Fruit fly (Drosophila melanogaster) whole organism, embryonic: ENCODE data around the gene DCTN6-p27.
A peak's percentile ranks its signal among the peaks of the same experiment; 100 is the strongest.

Experiments used
- Adf1 ChIP-seq: fragments of 200-800 bp; sonication (Bioruptor generic); IDR thresholded peaks from 2 replicates; pipeline ENCODE4 v1.3.6; 2022; ENCODE audit warnings: missing biosample characterization, missing genetic modification characterization
- Aef1 ChIP-seq: fragments of 200-800 bp; sonication (Bioruptor generic); IDR thresholded peaks from 3 replicates; pipeline ENCODE4 v1.3.6; 2022; ENCODE audit warnings: missing biosample characterization, missing genetic modification characterization
- CG11085 ChIP-seq: fragments of 200-800 bp; sonication (Bioruptor generic); IDR thresholded peaks from 2 replicates; pipeline ENCODE4 v1.3.6; 2022; ENCODE audit warnings: missing biosample characterization, missing genetic modification characterization
- CG11696 ChIP-seq: fragments of 200-800 bp; sonication (Bioruptor generic); IDR thresholded peaks from 2 replicates; pipeline ENCODE4 v1.3.6; 2022; ENCODE audit warnings: missing biosample characterization, missing genetic modification characterization
- CG11723 ChIP-seq: fragments of 200-800 bp; sonication (Bioruptor generic); optimal IDR thresholded peaks from 2 replicates; lab custom pipeline; 2017; ENCODE audit warnings: missing biosample characterization, mild to moderate bottlenecking, missing genetic modification characterization
- CG12071 ChIP-seq: fragments of 200-800 bp; sonication (Bioruptor generic); optimal IDR thresholded peaks from 3 replicates; lab custom pipeline; 2018; ENCODE audit warnings: missing biosample characterization, mild to moderate bottlenecking, missing genetic modification characterization
- CG14014 ChIP-seq: fragments of 200-800 bp; sonication (Bioruptor generic); IDR thresholded peaks from 2 replicates; pipeline ENCODE4 v1.3.6; 2022; ENCODE audit warnings: missing biosample characterization, missing genetic modification characterization
- CG14667 ChIP-seq: fragments of 200-800 bp; sonication (Bioruptor generic); IDR thresholded peaks from 2 replicates; pipeline ENCODE4 v1.3.6; 2022; ENCODE audit warnings: missing biosample characterization, missing genetic modification characterization
- CG1602 ChIP-seq: fragments of 200-800 bp; sonication (Bioruptor generic); optimal IDR thresholded peaks from 3 replicates; lab custom pipeline; 2016; ENCODE audit warnings: missing biosample characterization, missing genetic modification characterization
- CG1603 ChIP-seq: fragments of 200-800 bp; sonication (Bioruptor generic); optimal IDR thresholded peaks from 2 replicates; lab custom pipeline; 2019; ENCODE audit warnings: missing biosample characterization, mild to moderate bottlenecking, missing genetic modification characterization, moderate library complexity
- CG17328 ChIP-seq: fragments of 200-800 bp; sonication (Bioruptor generic); IDR thresholded peaks from 2 replicates; pipeline ENCODE4 v1.3.6; 2022; ENCODE audit warnings: missing biosample characterization, missing genetic modification characterization
- CG17612 ChIP-seq: fragments of 200-800 bp; sonication (Bioruptor generic); IDR thresholded peaks from 2 replicates; pipeline ENCODE4 v1.3.6; 2022; ENCODE audit warnings: missing biosample characterization, missing genetic modification characterization
- CG17912 ChIP-seq: fragments of 200-800 bp; sonication (Bioruptor generic); optimal IDR thresholded peaks from 2 replicates; lab custom pipeline; 2018; ENCODE audit warnings: missing biosample characterization, mild to moderate bottlenecking, missing genetic modification characterization
- CG30020 ChIP-seq: fragments of 200-800 bp; optimal IDR thresholded peaks from 2 replicates; lab custom pipeline; 2019; ENCODE audit warnings: missing biosample characterization, mild to moderate bottlenecking, missing genetic modification characterization, moderate library complexity
- CG31224 ChIP-seq: fragments of 200-800 bp; sonication (Bioruptor generic); IDR thresholded peaks from 2 replicates; pipeline ENCODE4 v1.3.6; 2022; ENCODE audit warnings: missing biosample characterization, missing genetic modification characterization
- CG31365 ChIP-seq: fragments of 200-800 bp; sonication (Bioruptor generic); optimal IDR thresholded peaks from 2 replicates; lab custom pipeline; 2018; ENCODE audit warnings: missing biosample characterization, mild to moderate bottlenecking, missing genetic modification characterization
- CG3163 ChIP-seq: fragments of 200-800 bp; sonication (Bioruptor generic); optimal IDR thresholded peaks from 3 replicates; lab custom pipeline; 2016; ENCODE audit warnings: missing biosample characterization, missing genetic modification characterization
- CG33557 ChIP-seq: fragments of 200-800 bp; sonication (Bioruptor generic); optimal IDR thresholded peaks from 2 replicates; lab custom pipeline; 2019; ENCODE audit warnings: missing biosample characterization, mild to moderate bottlenecking, missing genetic modification characterization, moderate library complexity
- CG7271 ChIP-seq: fragments of 200-800 bp; sonication (Bioruptor generic); optimal IDR thresholded peaks from 2 replicates; lab custom pipeline; 2018; ENCODE audit warnings: missing biosample characterization, mild to moderate bottlenecking, missing genetic modification characterization, moderate library complexity
- CG9609 ChIP-seq: fragments of 200-800 bp; sonication (Bioruptor generic); optimal IDR thresholded peaks from 3 replicates; lab custom pipeline; 2016; ENCODE audit warnings: missing biosample characterization, missing genetic modification characterization
- D19A ChIP-seq: fragments of 200-800 bp; optimal IDR thresholded peaks from 3 replicates; lab custom pipeline; 2019; ENCODE audit warnings: missing biosample characterization, mild to moderate bottlenecking, missing genetic modification characterization, moderate library complexity
- H15 ChIP-seq: fragments of 200-800 bp; sonication (Bioruptor generic); IDR thresholded peaks from 3 replicates; pipeline ENCODE4 v1.3.6; 2022; ENCODE audit warnings: missing biosample characterization, missing genetic modification characterization
- HHEX ChIP-seq: fragments of 200-800 bp; sonication (Bioruptor generic); optimal IDR thresholded peaks from 3 replicates; lab custom pipeline; 2017; ENCODE audit warnings: missing biosample characterization, mild to moderate bottlenecking, missing genetic modification characterization, missing genetic modification reagents
- Hr51 ChIP-seq, 2 experiments: fragments of 200-800 bp; sonication (Bioruptor generic); optimal IDR thresholded peaks; 2 replicates in 1 of 2; 3 replicates in 1 of 2; lab custom pipeline; 2016 to 2018; ENCODE audit warnings: missing biosample characterization in 2 of 2, missing genetic modification characterization in 2 of 2, mild to moderate bottlenecking in 1 of 2, moderate library complexity in 1 of 2
- Max ChIP-seq: fragments of 200-800 bp; sonication (Bioruptor generic); optimal IDR thresholded peaks from 2 replicates; lab custom pipeline; 2016; ENCODE audit warnings: missing biosample characterization, mild to moderate bottlenecking, missing genetic modification characterization
- Mrtf ChIP-seq: fragments of 200-800 bp; sonication (Bioruptor generic); IDR thresholded peaks from 3 replicates; pipeline ENCODE4 v1.3.6; 2022; ENCODE audit warnings: missing biosample characterization, missing genetic modification characterization
- Poxn ChIP-seq: fragments of 200-800 bp; sonication (Bioruptor generic); IDR thresholded peaks from 2 replicates; pipeline ENCODE4 v1.3.6; 2022; ENCODE audit warnings: missing biosample characterization, missing genetic modification characterization
- Sin3A ChIP-seq: fragments of >200 bp; optimal IDR thresholded peaks from 2 replicates; lab custom pipeline; 2018
- Six4 ChIP-seq: fragments of 200-800 bp; sonication (Bioruptor generic); optimal IDR thresholded peaks from 2 replicates; lab custom pipeline; 2016; ENCODE audit warnings: missing biosample characterization, missing genetic modification characterization
- Spps ChIP-seq: fragments of 200-800 bp; sonication (Bioruptor generic); optimal IDR thresholded peaks from 2 replicates; lab custom pipeline; 2018; ENCODE audit warnings: missing biosample characterization, mild to moderate bottlenecking, missing genetic modification characterization
- ato ChIP-seq: fragments of 200-800 bp; sonication (Bioruptor generic); IDR thresholded peaks from 2 replicates; pipeline ENCODE4 v1.3.6; 2022; ENCODE audit warnings: missing biosample characterization, missing genetic modification characterization; ENCODE audit not compliant: partially characterized antibody
- ci ChIP-seq: fragments of 200-800 bp; sonication (Bioruptor generic); IDR thresholded peaks from 3 replicates; pipeline ENCODE4 v1.3.6; 2022; ENCODE audit warnings: missing biosample characterization, missing genetic modification characterization
- cwo ChIP-seq: fragments of 200-800 bp; sonication (Bioruptor generic); optimal IDR thresholded peaks from 3 replicates; lab custom pipeline; 2017; ENCODE audit warnings: missing biosample characterization, missing genetic modification characterization, mild to moderate bottlenecking, moderate library complexity, missing genetic modification reagents
- exex ChIP-seq: fragments of 200-800 bp; sonication (Bioruptor generic); optimal IDR thresholded peaks from 4 replicates; lab custom pipeline; 2018; ENCODE audit warnings: missing biosample characterization, mild to moderate bottlenecking, missing genetic modification characterization, moderate library complexity
- fd3F ChIP-seq: fragments of 200-800 bp; sonication (Bioruptor generic); optimal IDR thresholded peaks from 2 replicates; lab custom pipeline; 2018; ENCODE audit warnings: missing biosample characterization, mild to moderate bottlenecking, missing genetic modification characterization, moderate library complexity
- ftz-f1 ChIP-seq: fragments of 200-800 bp; sonication (Bioruptor generic); optimal IDR thresholded peaks from 2 replicates; lab custom pipeline; 2016; ENCODE audit warnings: missing biosample characterization, missing genetic modification characterization
- gro ChIP-seq: fragments of 200-800 bp; sonication (Bioruptor generic); optimal IDR thresholded peaks from 2 replicates; lab custom pipeline; 2016; ENCODE audit warnings: missing biosample characterization, missing genetic modification characterization
- hth ChIP-seq: fragments of >200 bp; optimal IDR thresholded peaks from 2 replicates; lab custom pipeline; 2017; ENCODE audit warnings: inconsistent platforms
- inv ChIP-seq: fragments of 200-800 bp; sonication (Bioruptor generic); IDR thresholded peaks from 2 replicates; pipeline ENCODE4 v1.3.6; 2022; ENCODE audit warnings: missing biosample characterization, missing genetic modification characterization; ENCODE audit not compliant: partially characterized antibody
- jigr1 ChIP-seq: fragments of 200-800 bp; sonication (Bioruptor generic); IDR thresholded peaks from 3 replicates; pipeline ENCODE4 v1.3.6; 2022; ENCODE audit warnings: missing biosample characterization, missing genetic modification characterization
- ken ChIP-seq: fragments of 200-800 bp; sonication (Bioruptor generic); IDR thresholded peaks from 3 replicates; pipeline ENCODE4 v1.3.6; 2022; ENCODE audit warnings: missing biosample characterization, missing genetic modification characterization
- klu ChIP-seq: fragments of 200-800 bp; sonication (Bioruptor generic); IDR thresholded peaks from 2 replicates; pipeline ENCODE4 v1.3.6; 2022; ENCODE audit warnings: missing biosample characterization, missing genetic modification characterization
- luna ChIP-seq: fragments of 200-800 bp; sonication (Bioruptor generic); optimal IDR thresholded peaks from 2 replicates; lab custom pipeline; 2016; ENCODE audit warnings: missing biosample characterization, missing genetic modification characterization
- onecut ChIP-seq: fragments of 200-800 bp; sonication (Bioruptor generic); IDR thresholded peaks from 2 replicates; pipeline ENCODE4 v1.3.6; 2022; ENCODE audit warnings: missing biosample characterization, missing genetic modification characterization
- phol ChIP-seq: fragments of 200-800 bp; sonication (Bioruptor generic); optimal IDR thresholded peaks from 3 replicates; lab custom pipeline; 2018; ENCODE audit warnings: missing biosample characterization, mild to moderate bottlenecking, missing genetic modification characterization, moderate library complexity
- salm ChIP-seq: fragments of 200-800 bp; sonication (Bioruptor generic); optimal IDR thresholded peaks from 2 replicates; lab custom pipeline; 2018; ENCODE audit warnings: missing biosample characterization, mild to moderate bottlenecking, missing genetic modification characterization
- sens-2 ChIP-seq: fragments of 200-800 bp; sonication (Bioruptor generic); IDR thresholded peaks from 2 replicates; pipeline ENCODE4 v1.3.6; 2022; ENCODE audit warnings: missing biosample characterization, missing genetic modification characterization
- sna ChIP-seq: fragments of 200-800 bp; sonication (Bioruptor generic); IDR thresholded peaks from 2 replicates; pipeline ENCODE4 v1.3.6; 2022; ENCODE audit warnings: missing biosample characterization, missing genetic modification characterization; ENCODE audit not compliant: partially characterized antibody
- so ChIP-seq: fragments of 200-800 bp; sonication (Bioruptor generic); IDR thresholded peaks from 3 replicates; pipeline ENCODE4 v1.3.6; 2022; ENCODE audit warnings: missing biosample characterization, missing genetic modification characterization
- twi ChIP-seq: fragments of 200-800 bp; optimal IDR thresholded peaks from 2 replicates; lab custom pipeline; 2019; ENCODE audit warnings: missing biosample characterization, mild to moderate bottlenecking, missing genetic modification characterization, moderate library complexity
- yki ChIP-seq: fragments of >200 bp; optimal IDR thresholded peaks from 3 replicates; lab custom pipeline; 2018

DCTN6-p27 gene

DNA sequence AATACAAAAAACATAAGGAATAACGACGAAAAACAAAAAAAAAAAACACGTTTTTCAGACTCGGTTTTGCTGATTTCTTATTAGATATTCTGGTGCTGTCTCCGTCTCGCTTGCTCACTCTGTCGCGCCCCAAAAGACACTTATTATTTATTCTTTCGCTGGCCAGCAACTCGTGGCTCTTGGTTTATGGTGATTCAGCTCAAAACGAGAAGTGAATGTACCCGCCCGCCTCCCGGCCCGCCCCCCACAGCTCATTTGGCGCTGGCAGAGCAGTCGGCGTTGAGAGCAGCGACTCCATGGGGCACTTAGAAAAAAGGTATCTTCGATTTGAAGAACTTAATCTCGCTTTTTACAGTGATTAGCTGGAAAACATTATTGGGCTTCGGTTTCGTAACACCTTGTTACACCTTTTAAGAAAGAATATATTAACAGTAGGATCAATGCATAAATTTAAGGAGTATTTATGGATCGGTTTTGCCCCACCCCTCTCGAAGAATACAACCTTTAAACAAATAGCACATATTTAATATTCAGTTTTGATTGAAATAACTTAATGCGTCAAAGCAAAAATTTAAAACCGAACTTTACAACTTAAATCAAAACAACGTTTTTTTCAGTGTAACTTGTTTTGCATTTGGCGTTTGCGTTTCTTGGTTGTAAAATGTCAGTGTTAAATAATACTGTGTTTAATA lies 9.5 kb downstream of the DCTN6-p27 start (continued):
- TF ChIP-seq CG31365 (tag; lab: Kevin White, UChicago) (no peak), CG17912 (GFP tag; lab: Kevin White, UChicago) (no peak), ken (GFP tag; lab: Robert Waterston, UW) (no peak), twi (tag; lab: Kevin White, UChicago) (peak; percentile 59), onecut (GFP tag; lab: Robert Waterston, UW) (no peak; the same call in 1 of the 2 replicates), jigr1 (GFP tag; lab: Robert Waterston, UW) (no peak), Sin3A (lab: Kevin White, UChicago) (no peak), hth (lab: Kevin White, UChicago) (no peak), yki (lab: Kevin White, UChicago) (no peak), fd3F (GFP tag; lab: Kevin White, UChicago) (peak; percentile 70), Adf1 (peak; percentile 87), ato (GFP tag; lab: Robert Waterston, UW) (no peak), CG11723 (GFP tag; lab: Kevin White, UChicago) (peak; percentile 53), CG17328 (GFP tag; lab: Robert Waterston, UW) (peak; percentile 44), Six4 (peak; percentile 58), D19A (tag; lab: Kevin White, UChicago) (peak; percentile 70), CG7271 (no peak), Aef1 (no peak), ftz-f1 (GFP tag; lab: Kevin White, UChicago) (no peak), CG33557 (peak; percentile 72), Spps (tag; lab: Kevin White, UChicago) (peak; percentile 65), H15 (GFP tag; lab: Robert Waterston, UW) (no peak), CG11696 (GFP tag; lab: Robert Waterston, UW) (no peak), ci (no peak), CG30020 (tag; lab: Kevin White, UChicago) (peak; percentile 48), CG12071 (peak; percentile 52), Max (GFP tag; lab: Kevin White, UChicago) (peak; percentile 59), Mrtf (GFP tag; lab: Robert Waterston, UW) (0 out of 3 replicates have a peak, but pooled peaks have one; percentile 43), sna (GFP tag; lab: Robert Waterston, UW) (no peak), salm (tag; lab: Kevin White, UChicago) (peak; percentile 27), Poxn (GFP tag; lab: Robert Waterston, UW) (no peak), CG11085 (GFP tag; lab: Robert Waterston, UW) (no peak), phol (tag; lab: Kevin White, UChicago) (peak; percentile 80), CG17612 (GFP tag; lab: Robert Waterston, UW) (no peak), CG14014 (GFP tag; lab: Robert Waterston, UW) (no peak; the same call in 1 of the 2 replicates), CG3163 (GFP tag; lab: Kevin White, UChicago) (peak; percentile 39), so (GFP tag; lab: Robert Waterston, UW) (peak; percentile 73), cwo (peak; percentile 63), gro (GFP tag; lab: Kevin White, UChicago) (peak; percentile 83), Hr51 (GFP tag; optimal IDR thresholded peaks at IDR 0.05; lab: Kevin White, UChicago) (peak; percentile 59 to 73), sens-2 (no peak), exex (tag; lab: Kevin White, UChicago) (peak; percentile 31), CG1602 (GFP tag; lab: Kevin White, UChicago) (peak; percentile 69), CG14667 (GFP tag; lab: Robert Waterston, UW) (peak; percentile 32; the same call in 1 of the 2 replicates), HHEX (GFP tag; lab: Kevin White, UChicago) (peak; percentile 79), inv (no peak), CG1603 (tag; lab: Kevin White, UChicago) (peak; percentile 54), klu (GFP tag; lab: Robert Waterston, UW) (peak; percentile 23; the same call in 1 of the 2 replicates), luna (GFP tag; lab: Kevin White, UChicago) (peak; percentile 57), CG9609 (peak; percentile 50), CG31224 (GFP tag; lab: Robert Waterston, UW) (peak; percentile 65)
